Worm (Caenorhabditis elegans) whole organism, young adult: ENCODE measurements around the gene math-3.

ENCODE experiments used
- B0261.1 ChIP-seq: sonication (generic microtip); optimal IDR thresholded peaks from 2 replicates; lab custom pipeline; 2016; ENCODE audit warnings: mild to moderate bottlenecking, missing genetic modification characterization, moderate library complexity, missing compliant biosample characterization
- B0336.3 ChIP-seq: fragments of 200-800 bp; sonication (Bioruptor generic); IDR thresholded peaks from 2 replicates; pipeline ENCODE4 v1.3.6; 2022; ENCODE audit warnings: missing genetic modification characterization, missing compliant biosample characterization
- C06A6.2 ChIP-seq: fragments of 200-800 bp; sonication (Bioruptor generic); conservative IDR thresholded peaks from 2 replicates; pipeline ENCODE4 v1.3.6; 2022; ENCODE audit warnings: missing genetic modification characterization, missing compliant biosample characterization
- C17E4.6 ChIP-seq: fragments of 200-800 bp; sonication (Bioruptor generic); IDR thresholded peaks from 2 replicates; pipeline ENCODE4 v1.3.6; 2022; ENCODE audit warnings: missing genetic modification reagents, missing genetic modification characterization, missing compliant biosample characterization
- F22D6.2 ChIP-seq: sonication (generic microtip); optimal IDR thresholded peaks from 2 replicates; lab custom pipeline; 2016; ENCODE audit warnings: mild to moderate bottlenecking, missing genetic modification characterization, missing compliant biosample characterization
- F37B4.10 ChIP-seq: fragments of 200-800 bp; sonication (Bioruptor generic); IDR thresholded peaks from 2 replicates; pipeline ENCODE4 v1.3.6; 2022; ENCODE audit warnings: missing genetic modification characterization, missing compliant biosample characterization
- F49E8.2 ChIP-seq: sonication (generic microtip); optimal IDR thresholded peaks from 3 replicates; lab custom pipeline; 2017; ENCODE audit warnings: missing genetic modification characterization, mild to moderate bottlenecking, missing compliant biosample characterization, antibody characterized with exemption, moderate library complexity; ENCODE audit not compliant: insufficient read depth
- F57A8.1 ChIP-seq: fragments of 200-800 bp; sonication (Bioruptor generic); optimal IDR thresholded peaks from 2 replicates; lab custom pipeline; 2018; ENCODE audit warnings: mild to moderate bottlenecking, missing genetic modification characterization, moderate library complexity, missing compliant biosample characterization
- F57C9.4 ChIP-seq: sonication (generic microtip); optimal IDR thresholded peaks from 2 replicates; lab custom pipeline; 2017; ENCODE audit warnings: mild to moderate bottlenecking, missing genetic modification characterization, missing compliant biosample characterization
- K11D2.4 ChIP-seq: fragments of 200-800 bp; sonication (Bioruptor generic); IDR thresholded peaks from 2 replicates; pipeline ENCODE4 v1.3.6; 2022; ENCODE audit warnings: missing genetic modification reagents, missing genetic modification characterization, missing compliant biosample characterization
- Y53F4B.3 ChIP-seq: fragments of 200-800 bp; sonication (Bioruptor generic); IDR thresholded peaks from 2 replicates; pipeline ENCODE4 v1.3.6; 2022; ENCODE audit warnings: missing genetic modification reagents, missing genetic modification characterization, missing compliant biosample characterization
- Y95B8A.8 ChIP-seq: fragments of 200-800 bp; sonication (Bioruptor generic); IDR thresholded peaks from 2 replicates; pipeline ENCODE4 v1.3.6; 2022; ENCODE audit warnings: missing genetic modification reagents, missing genetic modification characterization, missing compliant biosample characterization
- aptf-3 ChIP-seq: fragments of 200-800 bp; sonication (Bioruptor generic); IDR thresholded peaks from 2 replicates; pipeline ENCODE4 v1.3.6; 2022; ENCODE audit warnings: missing genetic modification characterization, missing compliant biosample characterization
- atf-7 ChIP-seq: sonication (generic microtip); optimal IDR thresholded peaks from 2 replicates; lab custom pipeline; 2017; ENCODE audit warnings: mild to moderate bottlenecking, missing genetic modification characterization, missing compliant biosample characterization
- athp-1 ChIP-seq: sonication (generic microtip); optimal IDR thresholded peaks from 2 replicates; lab custom pipeline; 2017; ENCODE audit warnings: mild to moderate bottlenecking, missing genetic modification characterization, missing compliant biosample characterization
- cebp-1 ChIP-seq, 2 experiments: fragments of 200-800 bp in 1 of 2; sonication (Bioruptor generic) in 1 of 2; sonication (generic microtip) in 1 of 2; IDR thresholded peaks in 1 of 2; optimal IDR thresholded peaks in 1 of 2; 2 replicates each; pipeline versions ENCODE4 v1.3.6 to Lab custom; 2017 to 2022; ENCODE audit warnings: missing compliant biosample characterization in 2 of 2, missing genetic modification characterization in 2 of 2, mild to moderate bottlenecking in 1 of 2, missing genetic modification reagents in 1 of 2, moderate library complexity in 1 of 2
- cebp-2 ChIP-seq: fragments of 200-800 bp; sonication (Bioruptor generic); IDR thresholded peaks from 2 replicates; pipeline ENCODE4 v1.3.6; 2022; ENCODE audit warnings: missing genetic modification characterization, missing compliant biosample characterization
- ceh-100 ChIP-seq: fragments of 200-800 bp; sonication (Bioruptor generic); IDR thresholded peaks from 2 replicates; pipeline ENCODE4 v1.3.6; 2022; ENCODE audit warnings: missing genetic modification reagents, missing genetic modification characterization, missing compliant biosample characterization
- chd-7 ChIP-seq: sonication (generic microtip); optimal IDR thresholded peaks from 2 replicates; lab custom pipeline; 2016; ENCODE audit warnings: mild to moderate bottlenecking, missing genetic modification characterization, moderate library complexity, missing compliant biosample characterization
- die-1 ChIP-seq: sonication (generic microtip); optimal IDR thresholded peaks from 2 replicates; lab custom pipeline; 2016; ENCODE audit warnings: missing genotype, mild to moderate bottlenecking, missing genetic modification characterization, missing compliant biosample characterization
- egl-18 ChIP-seq: fragments of 200-800 bp; sonication (Bioruptor generic); IDR thresholded peaks from 2 replicates; pipeline ENCODE4 v1.3.6; 2022; ENCODE audit warnings: missing genetic modification reagents, missing genetic modification characterization, missing compliant biosample characterization
- egl-44 ChIP-seq: fragments of 200-800 bp; sonication (Bioruptor generic); IDR thresholded peaks from 2 replicates; pipeline ENCODE4 v1.3.6; 2022; ENCODE audit warnings: missing genetic modification reagents, missing genetic modification characterization, missing compliant biosample characterization
- fkh-3 ChIP-seq: sonication (generic microtip); optimal IDR thresholded peaks from 2 replicates; lab custom pipeline; 2016; ENCODE audit warnings: mild to moderate bottlenecking, missing genetic modification characterization, missing compliant biosample characterization
- hlh-12 ChIP-seq: sonication (generic microtip); optimal IDR thresholded peaks from 2 replicates; lab custom pipeline; 2016; ENCODE audit warnings: missing genetic modification characterization, missing compliant biosample characterization
- hmg-1.2 ChIP-seq: fragments of 200-800 bp; sonication (Bioruptor generic); IDR thresholded peaks from 2 replicates; pipeline ENCODE4 v1.3.6; 2022; ENCODE audit warnings: missing genetic modification reagents, missing genetic modification characterization, missing compliant biosample characterization
- hsf-1 ChIP-seq: fragments of 200-800 bp; sonication (Bioruptor generic); IDR thresholded peaks from 2 replicates; pipeline ENCODE4 v1.3.6; 2022; ENCODE audit warnings: missing genetic modification reagents, missing genetic modification characterization, missing compliant biosample characterization
- let-607 ChIP-seq, 2 experiments: fragments of 200-800 bp in 1 of 2; sonication (Bioruptor generic) in 1 of 2; sonication (generic microtip) in 1 of 2; optimal IDR thresholded peaks; 2 replicates each; lab custom pipeline; 2016 to 2018; ENCODE audit warnings: mild to moderate bottlenecking in 2 of 2, missing compliant biosample characterization in 2 of 2, missing genetic modification characterization in 2 of 2, moderate library complexity in 2 of 2, missing genotype in 1 of 2
- lin-35 ChIP-seq, 3 experiments: fragments of 150-350 bp in 2 of 3; sonication (generic microtip) in 1 of 3; optimal IDR thresholded peaks; 2 replicates each; lab custom pipeline; 2014 to 2018; ENCODE audit warnings: missing biosample characterization in 3 of 3, missing genetic modification characterization in 3 of 3, missing genetic modification reagents in 3 of 3
- lin-40 ChIP-seq: sonication (generic microtip); optimal IDR thresholded peaks from 2 replicates; lab custom pipeline; 2016; ENCODE audit warnings: missing genetic modification characterization, mild to moderate bottlenecking, missing compliant biosample characterization, missing genotype, missing genetic modification reagents
- lir-1 ChIP-seq: fragments of 200-800 bp; sonication (Bioruptor generic); conservative IDR thresholded peaks from 2 replicates; pipeline ENCODE4 v1.3.6; 2022; ENCODE audit warnings: missing genetic modification reagents, missing genetic modification characterization, missing compliant biosample characterization
- mcd-1 ChIP-seq: fragments of 200-800 bp; sonication (Bioruptor generic); IDR thresholded peaks from 2 replicates; pipeline ENCODE4 v1.3.6; 2022; ENCODE audit warnings: missing genetic modification reagents, missing genetic modification characterization, missing compliant biosample characterization
- nhr-80 ChIP-seq: sonication (generic microtip); optimal IDR thresholded peaks from 2 replicates; lab custom pipeline; 2016; ENCODE audit warnings: missing genetic modification characterization, missing compliant biosample characterization
- rcor-1 ChIP-seq: fragments of 200-800 bp; sonication (Bioruptor generic); IDR thresholded peaks from 2 replicates; pipeline ENCODE4 v1.3.6; 2022; ENCODE audit warnings: missing genetic modification reagents, missing genetic modification characterization, missing compliant biosample characterization
- sea-2 ChIP-seq: fragments of 200-800 bp; sonication (Bioruptor generic); IDR thresholded peaks from 2 replicates; pipeline ENCODE4 v1.3.6; 2022; ENCODE audit warnings: missing genetic modification characterization, missing compliant biosample characterization
- snpc-1.3 ChIP-seq: sonication (generic microtip); optimal IDR thresholded peaks from 2 replicates; lab custom pipeline; 2017; ENCODE audit warnings: missing genetic modification characterization, mild to moderate bottlenecking, missing compliant biosample characterization, antibody characterized with exemption, moderate library complexity, missing genotype, missing genetic modification reagents; ENCODE audit not compliant: insufficient read depth
- snpc-3.4 ChIP-seq: sonication (generic microtip); optimal IDR thresholded peaks from 2 replicates; lab custom pipeline; 2017; ENCODE audit warnings: missing genetic modification characterization, mild to moderate bottlenecking, missing compliant biosample characterization, antibody characterized with exemption, moderate library complexity, missing genotype, missing genetic modification reagents
- tbx-9 ChIP-seq: sonication (generic microtip); optimal IDR thresholded peaks from 2 replicates; lab custom pipeline; 2016; ENCODE audit warnings: borderline replicate concordance, missing genetic modification characterization, inconsistent platforms, missing compliant biosample characterization
- zfh-2 ChIP-seq: fragments of 200-800 bp; sonication (Bioruptor generic); conservative IDR thresholded peaks from 2 replicates; pipeline ENCODE4 v1.3.6; 2022; ENCODE audit warnings: missing genetic modification reagents, missing genetic modification characterization, missing compliant biosample characterization
- ztf-18 ChIP-seq: sonication (generic microtip); optimal IDR thresholded peaks from 2 replicates; lab custom pipeline; 2016; ENCODE audit warnings: missing genotype, mild to moderate bottlenecking, missing genetic modification characterization, missing compliant biosample characterization
- ztf-26 ChIP-seq: sonication (generic microtip); optimal IDR thresholded peaks from 2 replicates; lab custom pipeline; 2017; ENCODE audit warnings: missing genetic modification characterization, missing compliant biosample characterization
- ztf-3 ChIP-seq: fragments of 200-800 bp; sonication (Bioruptor generic); optimal IDR thresholded peaks from 2 replicates; lab custom pipeline; 2018; ENCODE audit warnings: mild to moderate bottlenecking, missing genetic modification characterization, missing compliant biosample characterization

Gene math-3

ce11 chrII:1771785-1772184 lies at the start of gene math-3:
Gene math-3, plus strand, starts transcription at chrII:1772085.
- TF ChIP-seq mcd-1 (GFP tag; lab: Robert Waterston, UW) = no peak
- no peak for TF ChIP-seq lin-35 (GFP tag; optimal IDR thresholded peaks at IDR 0.05; lab: Kevin White, UChicago)

- no peak for TF ChIP-seq cebp-2
- no peak for TF ChIP-seq C06A6.2 (GFP tag; lab: Robert Waterston, UW)
- TF ChIP-seq snpc-1.3 (tag; lab: Kevin White, UChicago) = no peak
- no peak for TF ChIP-seq hlh-12 (tag; lab: Kevin White, UChicago)
- TF ChIP-seq zfh-2 (GFP tag; lab: Robert Waterston, UW) = no peak
- TF ChIP-seq F49E8.2 (tag; lab: Kevin White, UChicago) = no peak
- TF ChIP-seq aptf-3 (GFP tag; lab: Robert Waterston, UW) = no peak
- no peak for TF ChIP-seq F57C9.4
- TF ChIP-seq let-607 (tag; optimal IDR thresholded peaks at IDR 0.05; lab: Kevin White, UChicago) = no peak
- no peak for TF ChIP-seq B0261.1 (tag; lab: Kevin White, UChicago)
- TF ChIP-seq egl-18 = no peak
- no peak for TF ChIP-seq athp-1 (tag; lab: Kevin White, UChicago)
- no peak for TF ChIP-seq K11D2.4 (GFP tag; lab: Robert Waterston, UW)
- no peak for TF ChIP-seq ztf-18 (tag; lab: Kevin White, UChicago)
- TF ChIP-seq F37B4.10 = no peak
- TF ChIP-seq mcd-1 (GFP tag; lab: Robert Waterston, UW) = no peak
- TF ChIP-seq hmg-1.2 = no peak
- TF ChIP-seq Y53F4B.3 (GFP tag; lab: Robert Waterston, UW) = no peak
- no peak for TF ChIP-seq F22D6.2 (tag; lab: Kevin White, UChicago)
- no peak for TF ChIP-seq lir-1 (GFP tag; lab: Robert Waterston, UW)
These were observed 49.5 kb upstream of the math-3 start, which contains the start of the genes fbxb-5 and btb-8 for ce11 chrII:1722394-1722793. Gene fbxb-5, minus strand, starts transcription at chrII:1722494. Gene btb-8, plus strand, starts transcription at chrII:1722770.

- TF ChIP-seq snpc-3.4 (tag; lab: Kevin White, UChicago) = no peak
- TF ChIP-seq ceh-100 (GFP tag; lab: Robert Waterston, UW) = no peak
- TF ChIP-seq ztf-26 = no peak
- TF ChIP-seq lin-40 = no peak
- no peak for TF ChIP-seq hsf-1 (GFP tag; lab: Robert Waterston, UW)
- no peak for TF ChIP-seq cebp-1 (GFP tag; IDR thresholded peaks at IDR 0.05; lab: Robert Waterston, UW)
- no peak for TF ChIP-seq cebp-1 (tag; optimal IDR thresholded peaks at IDR 0.05; lab: Kevin White, UChicago)
- TF ChIP-seq egl-44 (GFP tag; lab: Robert Waterston, UW) = no peak
- TF ChIP-seq rcor-1 (GFP tag; lab: Robert Waterston, UW) = no peak
These were observed 47.6 kb upstream of the math-3 start, which contains the start of gene fbxb-11 for ce11 chrII:1724314-1724713. Gene fbxb-11, plus strand, starts transcription at chrII:1724614.

- TF ChIP-seq C17E4.6 (GFP tag; lab: Robert Waterston, UW) (no peak), B0261.1 (tag; lab: Kevin White, UChicago) (no peak), chd-7 (tag; lab: Kevin White, UChicago) (no peak), K11D2.4 (GFP tag; lab: Robert Waterston, UW) (no peak), atf-7 (no peak), die-1 (no peak), sea-2 (GFP tag; lab: Robert Waterston, UW) (no peak), F57A8.1 (GFP tag; lab: Kevin White, UChicago) (no peak), tbx-9 (tag; lab: Kevin White, UChicago) (no peak), Y95B8A.8 (GFP tag; lab: Robert Waterston, UW) (no peak), nhr-80 (no peak), C06A6.2 (GFP tag; lab: Robert Waterston, UW) (no peak), fkh-3 (tag; lab: Kevin White, UChicago) (no peak), B0336.3 (GFP tag; lab: Robert Waterston, UW) (no peak), lin-35 (GFP tag; optimal IDR thresholded peaks at IDR 0.05; lab: Kevin White, UChicago) (no peak), ztf-3 (no peak)
These were observed 46.1 kb upstream of the math-3 start, which contains the start of gene F45C12.17 for ce11 chrII:1725735-1726134. Gene F45C12.17, plus strand, starts transcription at chrII:1726111.
